Fruit fly (Drosophila melanogaster): ENCODE results near the gene CG13244.
A peak's percentile ranks its signal among the peaks of the same experiment; 100 is the strongest.

Gene CG13244

DNA sequence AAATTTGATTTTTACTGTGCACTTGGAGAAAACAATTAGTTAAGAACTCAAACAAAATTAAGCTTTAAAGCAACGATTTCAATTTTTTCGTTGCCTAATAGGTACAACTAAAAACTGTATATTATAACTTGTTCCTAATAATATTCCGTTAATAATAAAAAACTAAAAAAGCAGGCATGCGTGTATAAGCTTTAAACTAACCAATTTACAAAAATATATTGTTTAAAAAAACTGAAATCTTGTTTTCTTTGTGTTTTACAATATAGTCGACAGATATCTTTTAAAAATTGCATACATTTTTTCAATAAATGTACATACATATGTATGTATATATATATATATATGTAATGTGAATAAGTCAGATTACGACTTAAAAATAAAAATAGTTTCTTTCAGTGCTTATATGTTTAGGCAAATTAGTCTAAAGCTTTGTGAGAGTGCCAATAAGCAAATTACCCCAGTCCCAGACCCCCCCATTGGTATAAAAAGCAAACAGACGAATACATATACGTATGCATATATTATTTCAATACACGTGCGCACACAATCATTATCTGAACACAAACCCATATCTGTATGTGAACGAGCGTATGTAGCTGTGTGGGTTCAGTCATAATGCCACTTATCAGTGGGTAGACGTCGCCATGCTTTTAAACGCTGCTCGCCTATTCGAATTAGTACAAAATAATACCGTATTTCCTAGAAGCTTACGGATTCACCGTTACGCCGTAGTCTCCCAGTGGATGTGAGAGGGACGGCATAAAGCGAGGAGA lies 3.6 kb upstream of the CG13244 start (continued):
- TF ChIP-seq CG11085 (GFP tag; IDR thresholded peaks at IDR 0.05) = no peak
- TF ChIP-seq CG4360 (GFP tag; IDR thresholded peaks at IDR 0.05) = no peak
- TF ChIP-seq CG30020 (tag; optimal IDR thresholded peaks at IDR 0.05) = peak; percentile 63
- no peak for TF ChIP-seq CG4282 (GFP tag; optimal IDR thresholded peaks at IDR 0.05)
- no peak for TF ChIP-seq vfl (GFP tag; optimal IDR thresholded peaks at IDR 0.05)
- no peak for TF ChIP-seq ato (GFP tag; IDR thresholded peaks at IDR 0.05; ENCODE audit: partially characterized antibody)
- peak; percentile 67 for TF ChIP-seq Nf-YB (GFP tag; optimal IDR thresholded peaks at IDR 0.05)
- peak; percentile 34; the same call in 1 of the 3 replicates for TF ChIP-seq ase (GFP tag; IDR thresholded peaks at IDR 0.05)
- TF ChIP-seq klu (GFP tag; IDR thresholded peaks at IDR 0.05) = no peak; the same call in 1 of the 2 replicates
- TF ChIP-seq ranshi (GFP tag; IDR thresholded peaks at IDR 0.05) = no peak
- peak; percentile 20 for TF ChIP-seq CG2116 (GFP tag; optimal IDR thresholded peaks at IDR 0.05)
- TF ChIP-seq Xbp1 (GFP tag; optimal IDR thresholded peaks at IDR 0.05) = peak; percentile 67
- peak; percentile 35 for TF ChIP-seq Fer1 (GFP tag; optimal IDR thresholded peaks at IDR 0.05)
- peak; percentile 42 for TF ChIP-seq CG3407 (GFP tag; optimal IDR thresholded peaks at IDR 0.05)
- no peak for TF ChIP-seq CG7963 (GFP tag; IDR thresholded peaks at IDR 0.05; ENCODE audit: partially characterized antibody)
- no peak for TF ChIP-seq chif (GFP tag; optimal IDR thresholded peaks at IDR 0.05)
- no peak for TF ChIP-seq CG31388 (GFP tag; optimal IDR thresholded peaks at IDR 0.05)
- TF ChIP-seq sob (GFP tag; IDR thresholded peaks at IDR 0.05) = no peak
- TF ChIP-seq Med (GFP tag) = peak; percentile 86
- peak in 1 of 3 experiments; percentile 88 for TF ChIP-seq lola (GFP tag; optimal IDR thresholded peaks at IDR 0.05)
- peak; percentile 83 for TF ChIP-seq CG12391 (tag; optimal IDR thresholded peaks at IDR 0.05)
- TF ChIP-seq MTF-1 (GFP tag; optimal IDR thresholded peaks at IDR 0.05; ENCODE audit: borderline replicate concordance) = peak; percentile 18
- TF ChIP-seq H15 (GFP tag; IDR thresholded peaks at IDR 0.05) = peak; percentile 38; the same call in 1 of the 3 replicates
- TF ChIP-seq otp (GFP tag; IDR thresholded peaks at IDR 0.05) = peak; percentile 43; the same call in 1 of the 3 replicates
- no peak for TF ChIP-seq Lhr (GFP tag; optimal IDR thresholded peaks at IDR 0.05)
- TF ChIP-seq CG1024 (GFP tag; IDR thresholded peaks at IDR 0.05) = no peak
- TF ChIP-seq CG10274 (GFP tag; optimal IDR thresholded peaks at IDR 0.05) = no peak
- no peak for TF ChIP-seq cato (GFP tag; optimal IDR thresholded peaks at IDR 0.05; ENCODE audit: borderline replicate concordance)
- peak; percentile 67 for TF ChIP-seq tap (tag; optimal IDR thresholded peaks at IDR 0.05)
- no peak; the same call in 1 of the 2 replicates for TF ChIP-seq stc (GFP tag; IDR thresholded peaks at IDR 0.05)
- no peak for TF ChIP-seq Atf-2 (GFP tag; optimal IDR thresholded peaks at IDR 0.05)
- no peak for TF ChIP-seq tll (GFP tag; optimal IDR thresholded peaks at IDR 0.05)
- no peak for TF ChIP-seq gcm2 (GFP tag; optimal IDR thresholded peaks at IDR 0.05)
- TF ChIP-seq CG34376 (GFP tag; optimal IDR thresholded peaks at IDR 0.05) = peak; percentile 94
- no peak for TF ChIP-seq Sin3A (optimal IDR thresholded peaks at IDR 0.05)
- TF ChIP-seq Rfx (GFP tag; IDR thresholded peaks at IDR 0.05) = peak; percentile 58
- no peak for TF ChIP-seq C15 (GFP tag; IDR thresholded peaks at IDR 0.05)
- TF ChIP-seq ash1 (GFP tag; optimal IDR thresholded peaks at IDR 0.05) = no peak
- TF ChIP-seq HmgD (GFP tag; optimal IDR thresholded peaks at IDR 0.05) = peak; percentile 29
- peak; percentile 66 for TF ChIP-seq crol (GFP tag; IDR thresholded peaks at IDR 0.05)
- no peak for TF ChIP-seq zfh2 (GFP tag; optimal IDR thresholded peaks at IDR 0.05)
- TF ChIP-seq Lpt (GFP tag; optimal IDR thresholded peaks at IDR 0.05) = no peak
- no peak for TF ChIP-seq CG9797 (GFP tag; optimal IDR thresholded peaks at IDR 0.05)
- TF ChIP-seq btn (GFP tag; optimal IDR thresholded peaks at IDR 0.05) = no peak
- no peak for TF ChIP-seq CG4617 (GFP tag; optimal IDR thresholded peaks at IDR 0.05; ENCODE audit: borderline replicate concordance)
- TF ChIP-seq CG12236 (GFP tag; optimal IDR thresholded peaks at IDR 0.05) = no peak
- peak; percentile 87 for TF ChIP-seq CG7556 (GFP tag; optimal IDR thresholded peaks at IDR 0.05)
- TF ChIP-seq so (GFP tag; IDR thresholded peaks at IDR 0.05) = no peak; the same call in 2 of the 3 replicates
- no peak for TF ChIP-seq crc (GFP tag; optimal IDR thresholded peaks at IDR 0.05)
- TF ChIP-seq Ptx1 (GFP tag; IDR thresholded peaks at IDR 0.05) = peak; percentile 69
